Worm (Caenorhabditis elegans): ENCODE data around the gene chil-26.
A peak's percentile ranks its signal among the peaks of the same experiment; 100 is the strongest.

DNA sequence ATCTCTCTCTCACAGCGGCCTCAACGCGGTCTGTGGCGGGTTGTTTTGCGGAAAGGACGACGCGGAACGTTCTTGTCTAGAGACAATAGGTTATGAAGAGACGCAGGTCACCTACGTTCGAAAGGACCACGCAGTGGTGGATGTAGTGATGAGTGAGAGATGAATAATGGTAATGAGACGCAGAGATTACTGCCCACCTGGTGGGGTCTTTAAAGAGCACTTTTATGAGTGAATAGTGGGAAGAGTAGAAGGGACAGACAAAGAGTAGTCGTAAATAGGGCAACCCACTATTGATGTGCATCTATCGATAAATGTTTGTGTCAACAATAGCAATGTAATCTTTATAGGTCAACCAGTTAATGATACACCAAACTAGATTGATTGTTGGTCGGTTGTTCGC lies 16.2 kb downstream of the chil-26 start:
- no peak for TF ChIP-seq die-1 (tag; optimal IDR thresholded peaks at IDR 0.05)
- TF ChIP-seq F57A8.1 (GFP tag; optimal IDR thresholded peaks at IDR 0.05), result no peak
- 0 out of 2 replicates have a peak, but pooled peaks have one; percentile 6 for TF ChIP-seq bed-2 (GFP tag; IDR thresholded peaks at IDR 0.05)
- TF ChIP-seq dox-1 (GFP tag; IDR thresholded peaks at IDR 0.05), result no peak
- TF ChIP-seq ama-1 (optimal IDR thresholded peaks at IDR 0.05), result no peak
- TF ChIP-seq ama-1 (GFP tag; optimal IDR thresholded peaks at IDR 0.05), result no peak
- TF ChIP-seq F57C9.4 (tag; optimal IDR thresholded peaks at IDR 0.05), result no peak
- TF ChIP-seq unc-62 (GFP tag; optimal IDR thresholded peaks at IDR 0.05), result no peak
